Worm (Caenorhabditis elegans) whole organism, L1 larva: ENCODE results near the gene hpx-2.

Experiments
- C04F5.9 ChIP-seq: sonication (generic microtip); optimal IDR thresholded peaks from 2 replicates; lab custom pipeline; 2016; ENCODE audit warnings: missing genetic modification characterization, missing compliant biosample characterization
- F16B12.6 ChIP-seq: fragments of 150-350 bp; optimal IDR thresholded peaks from 2 replicates; lab custom pipeline; 2014; ENCODE audit warnings: missing biosample characterization, missing genetic modification characterization
- aha-1 ChIP-seq: fragments of 150-350 bp; optimal IDR thresholded peaks from 2 replicates; lab custom pipeline; 2014; ENCODE audit warnings: missing biosample characterization, missing genetic modification characterization
- aly-2 ChIP-seq: fragments of 150-350 bp; optimal IDR thresholded peaks from 2 replicates; lab custom pipeline; 2014; ENCODE audit warnings: missing biosample characterization, missing genetic modification characterization
- blmp-1 ChIP-seq: fragments of 150-350 bp; optimal IDR thresholded peaks from 2 replicates; lab custom pipeline; 2014; ENCODE audit warnings: missing biosample characterization, missing genetic modification characterization
- ceh-88 ChIP-seq: fragments of 200-800 bp; sonication (Bioruptor generic); IDR thresholded peaks from 2 replicates; pipeline ENCODE4 v1.3.6; 2022; ENCODE audit warnings: missing genetic modification characterization, missing compliant biosample characterization
- dsc-1 ChIP-seq: sonication (generic microtip); optimal IDR thresholded peaks from 2 replicates; lab custom pipeline; 2016; ENCODE audit warnings: mild to moderate bottlenecking, missing genetic modification characterization, missing compliant biosample characterization
- efl-1 ChIP-seq, 4 experiments: fragments of 150-350 bp; optimal IDR thresholded peaks in 3 of 4; peaks in 1 of 4; 1 replicate in 1 of 4; 2 replicates in 3 of 4; lab custom pipeline; 2014; ENCODE audit warnings: missing biosample characterization in 2 of 4, missing genetic modification characterization in 2 of 4, missing genetic modification reagents in 2 of 4
- elt-3 ChIP-seq, 6 experiments: fragments of 150-350 bp in 1 of 6; sonication (generic microtip); optimal IDR thresholded peaks; 2 replicates each; lab custom pipeline; 2017 to 2018; ENCODE audit warnings: missing biosample characterization in 6 of 6, missing genetic modification characterization in 6 of 6, inconsistent platforms in 1 of 6
- fkh-10 ChIP-seq: sonication (generic microtip); optimal IDR thresholded peaks from 2 replicates; lab custom pipeline; 2017; ENCODE audit warnings: missing biosample characterization, missing genetic modification reagents, missing genetic modification characterization
- fkh-8 ChIP-seq: sonication (generic microtip); optimal IDR thresholded peaks from 2 replicates; lab custom pipeline; 2016; ENCODE audit warnings: mild to moderate bottlenecking, missing genetic modification characterization, missing compliant biosample characterization
- hlh-4 ChIP-seq: sonication (generic microtip); optimal IDR thresholded peaks from 2 replicates; lab custom pipeline; 2016; ENCODE audit warnings: mild to moderate bottlenecking, missing genetic modification characterization, missing compliant biosample characterization
- isw-1 ChIP-seq: fragments of 200-800 bp; sonication (Bioruptor generic); IDR thresholded peaks from 2 replicates; pipeline ENCODE4 v1.3.6; 2022; ENCODE audit warnings: missing genetic modification characterization, missing compliant biosample characterization
- jun-1 ChIP-seq: fragments of 150-350 bp; optimal IDR thresholded peaks from 2 replicates; lab custom pipeline; 2014; ENCODE audit warnings: missing biosample characterization, missing genetic modification reagents, missing genetic modification characterization
- lin-15B ChIP-seq: fragments of 150-350 bp; sonication (generic microtip); optimal IDR thresholded peaks from 3 replicates; lab custom pipeline; 2014; ENCODE audit warnings: missing biosample characterization, missing genetic modification characterization
- lir-3 ChIP-seq: sonication (generic microtip); optimal IDR thresholded peaks from 2 replicates; lab custom pipeline; 2016; ENCODE audit warnings: mild to moderate bottlenecking, missing genetic modification characterization, moderate library complexity, missing compliant biosample characterization; ENCODE audit not compliant: poor library complexity
- mab-9 ChIP-seq: fragments of 200-800 bp; sonication (Bioruptor generic); IDR thresholded peaks from 2 replicates; pipeline ENCODE4 v1.3.6; 2022; ENCODE audit warnings: missing genetic modification reagents, missing genetic modification characterization, missing compliant biosample characterization
- mdl-1 ChIP-seq, 2 experiments: fragments of 150-350 bp; optimal IDR thresholded peaks; 2 replicates each; lab custom pipeline; 2014 to 2017; ENCODE audit warnings: missing biosample characterization in 2 of 2, missing genetic modification characterization in 2 of 2, inconsistent platforms in 1 of 2
- mep-1 ChIP-seq: fragments of 150-350 bp; optimal IDR thresholded peaks from 2 replicates; lab custom pipeline; 2014; ENCODE audit warnings: missing biosample characterization, missing genetic modification characterization
- nhr-11 ChIP-seq: fragments of 150-350 bp; optimal IDR thresholded peaks from 2 replicates; lab custom pipeline; 2014; ENCODE audit warnings: missing biosample characterization, missing genetic modification characterization
- nhr-12 ChIP-seq: sonication (generic microtip); optimal IDR thresholded peaks from 2 replicates; lab custom pipeline; 2017; ENCODE audit warnings: missing biosample characterization, missing genetic modification characterization
- nhr-237 ChIP-seq: fragments of 150-350 bp; optimal IDR thresholded peaks from 2 replicates; lab custom pipeline; 2014; ENCODE audit warnings: missing biosample characterization, missing genetic modification characterization
- nhr-28 ChIP-seq: fragments of 150-350 bp; optimal IDR thresholded peaks from 2 replicates; lab custom pipeline; 2014; ENCODE audit warnings: missing biosample characterization, missing genetic modification characterization
- nhr-47 ChIP-seq: sonication (generic microtip); optimal IDR thresholded peaks from 2 replicates; lab custom pipeline; 2016; ENCODE audit warnings: mild to moderate bottlenecking, missing genetic modification characterization, moderate library complexity, missing compliant biosample characterization
- nhr-84 ChIP-seq: sonication (generic microtip); optimal IDR thresholded peaks from 2 replicates; lab custom pipeline; 2017; ENCODE audit warnings: missing biosample characterization, missing genetic modification characterization
- nhr-90 ChIP-seq: sonication (generic microtip); optimal IDR thresholded peaks from 2 replicates; lab custom pipeline; 2016; ENCODE audit warnings: mild to moderate bottlenecking, missing genetic modification characterization, missing compliant biosample characterization; ENCODE audit not compliant: poor library complexity
- pax-3 ChIP-seq: fragments of 200-800 bp; sonication (Bioruptor generic); optimal IDR thresholded peaks from 2 replicates; lab custom pipeline; 2018; ENCODE audit warnings: mild to moderate bottlenecking, missing genetic modification characterization, moderate library complexity, missing compliant biosample characterization
- rnt-1 ChIP-seq: sonication (generic microtip); optimal IDR thresholded peaks from 2 replicates; lab custom pipeline; 2016; ENCODE audit warnings: mild to moderate bottlenecking, missing genetic modification characterization, moderate library complexity, missing compliant biosample characterization
- sox-4 ChIP-seq: sonication (generic microtip); optimal IDR thresholded peaks from 2 replicates; lab custom pipeline; 2016; ENCODE audit warnings: missing genetic modification characterization, missing compliant biosample characterization
- swsn-7 ChIP-seq: sonication (generic microtip); optimal IDR thresholded peaks from 2 replicates; lab custom pipeline; 2016; ENCODE audit warnings: missing genetic modification characterization, missing compliant biosample characterization
- tlp-1 ChIP-seq: fragments of 150-350 bp; optimal IDR thresholded peaks from 2 replicates; lab custom pipeline; 2014; ENCODE audit warnings: missing biosample characterization, missing genetic modification characterization
- unc-98 ChIP-seq: fragments of 200-800 bp; sonication (Bioruptor generic); IDR thresholded peaks from 2 replicates; pipeline ENCODE4 v1.3.6; 2022; ENCODE audit warnings: missing genetic modification characterization, missing compliant biosample characterization
- vab-15 ChIP-seq: sonication (generic microtip); optimal IDR thresholded peaks from 2 replicates; lab custom pipeline; 2017; ENCODE audit warnings: missing genotype, mild to moderate bottlenecking, missing genetic modification characterization, missing compliant biosample characterization
- zag-1 ChIP-seq: fragments of 150-350 bp; optimal IDR thresholded peaks from 2 replicates; lab custom pipeline; 2014; ENCODE audit warnings: missing biosample characterization, missing genetic modification characterization
- zip-4 ChIP-seq: fragments of 200-800 bp; sonication (Bioruptor generic); optimal IDR thresholded peaks from 2 replicates; lab custom pipeline; 2018; ENCODE audit warnings: mild to moderate bottlenecking, missing genetic modification characterization, moderate library complexity, missing compliant biosample characterization

The hpx-2 gene

DNA sequence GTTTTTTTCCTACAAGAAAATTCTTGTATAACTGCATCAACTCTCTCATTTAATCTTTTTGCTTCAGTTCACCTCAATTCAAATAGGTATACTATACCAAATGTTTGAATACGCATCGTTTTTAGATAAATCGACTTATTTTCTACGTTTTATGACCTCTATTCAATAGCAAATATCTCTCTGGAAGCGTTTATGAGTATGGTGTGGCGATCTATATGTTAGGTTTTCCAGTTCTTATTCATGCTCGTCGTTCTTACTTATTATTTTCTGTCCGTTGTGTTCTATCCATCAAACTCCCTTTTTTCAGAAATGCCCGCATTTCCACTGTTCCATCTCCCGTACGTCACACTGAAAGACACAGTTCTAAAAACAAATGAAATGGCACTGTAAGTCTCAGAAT, 30.3 kb downstream of the hpx-2 start, which contains the start of gene T22G5.3:
TSS of gene T22G5.3 (plus strand) at position 301 of the 400 bp plus-strand sequence.
- TF ChIP-seq zag-1 (tag; lab: Kevin White, UChicago): no peak
- no peak for TF ChIP-seq C04F5.9 (tag; lab: Kevin White, UChicago)
- TF ChIP-seq lin-15B (tag; lab: Kevin White, UChicago): no peak
- no peak for TF ChIP-seq nhr-28 (tag; lab: Kevin White, UChicago)
- TF ChIP-seq nhr-90 (tag; lab: Kevin White, UChicago): no peak
- no peak for TF ChIP-seq efl-1 (optimal IDR thresholded peaks at IDR 0.05; lab: Kevin White, UChicago)
- no peak for TF ChIP-seq efl-1 (GFP tag; optimal IDR thresholded peaks at IDR 0.05 in 1 of 2; lab: Kevin White, UChicago)
- TF ChIP-seq dsc-1: no peak
- TF ChIP-seq blmp-1 (tag; lab: Kevin White, UChicago): no peak
- TF ChIP-seq tlp-1 (tag; lab: Kevin White, UChicago): no peak
- no peak for TF ChIP-seq nhr-237 (tag; lab: Kevin White, UChicago)
- TF ChIP-seq fkh-10 (GFP tag; lab: Kevin White, UChicago): no peak
- no peak for TF ChIP-seq vab-15 (tag; lab: Kevin White, UChicago)
- no peak for TF ChIP-seq nhr-12 (tag; lab: Kevin White, UChicago)
- TF ChIP-seq aly-2 (tag; lab: Kevin White, UChicago): no peak
- no peak for TF ChIP-seq sox-4 (tag; lab: Kevin White, UChicago)
- no peak for TF ChIP-seq rnt-1
- no peak for TF ChIP-seq fkh-8 (tag; lab: Kevin White, UChicago)

DNA sequence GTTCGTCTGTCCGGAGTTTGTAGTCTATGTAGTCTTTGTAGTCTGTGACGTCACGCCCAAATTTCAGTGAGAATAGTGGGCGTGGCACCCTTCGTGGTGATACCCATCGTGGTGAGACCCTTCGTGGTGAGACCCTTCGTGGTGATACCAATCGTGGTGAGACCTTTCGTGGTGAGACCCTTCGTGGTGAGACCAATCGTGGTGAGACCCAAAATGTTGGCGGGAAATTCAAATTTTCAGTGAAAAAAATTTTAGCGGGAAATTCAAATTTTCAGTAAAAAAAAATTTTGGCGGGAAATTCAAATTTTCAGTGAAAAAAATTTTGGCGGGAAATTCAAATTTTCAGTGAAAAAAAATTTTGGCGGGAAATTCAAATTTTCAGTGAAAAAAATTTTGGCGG, 31.9 kb downstream of the hpx-2 start:
- TF ChIP-seq unc-98 (GFP tag; lab: Robert Waterston, UW) (peak; percentile 53; the same call in 1 of the 2 replicates), isw-1 (peak; percentile 11; the same call in 1 of the 2 replicates)

DNA sequence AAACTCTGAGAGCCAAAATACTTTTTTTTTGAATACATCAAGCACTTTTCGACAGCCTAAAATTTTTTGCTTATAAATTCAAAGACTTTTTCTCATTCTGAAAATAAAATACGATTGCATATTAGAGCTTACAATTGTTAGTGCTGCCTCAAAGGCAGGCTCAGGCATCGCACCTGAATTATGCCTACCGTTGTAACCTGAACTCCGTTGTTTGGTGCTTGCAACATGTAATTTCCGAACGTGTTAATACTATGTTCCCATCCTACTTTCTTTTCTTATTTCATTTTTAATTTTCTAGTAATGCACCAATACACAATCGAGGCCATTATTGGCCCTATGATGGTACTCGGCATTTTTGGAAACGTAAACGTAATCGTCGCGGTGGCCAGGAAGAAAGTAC, 37.1 kb downstream of the hpx-2 start, which contains the start of gene srsx-19:
TSS of gene srsx-19 (plus strand) at position 301 of the 400 bp plus-strand sequence.
- no peak for TF ChIP-seq nhr-47 (tag; lab: Kevin White, UChicago)
- TF ChIP-seq ceh-88: no peak
- TF ChIP-seq blmp-1 (tag; lab: Kevin White, UChicago): no peak
- TF ChIP-seq aha-1 (tag; lab: Kevin White, UChicago): no peak
- no peak for TF ChIP-seq nhr-11
- no peak for TF ChIP-seq fkh-8 (tag; lab: Kevin White, UChicago)
- no peak for TF ChIP-seq pax-3 (tag; lab: Kevin White, UChicago)
- no peak for TF ChIP-seq C04F5.9 (tag; lab: Kevin White, UChicago)
- no peak for TF ChIP-seq dsc-1
- TF ChIP-seq nhr-12 (tag; lab: Kevin White, UChicago): no peak
- TF ChIP-seq F16B12.6 (tag; lab: Kevin White, UChicago): no peak
- no peak for TF ChIP-seq zip-4 (GFP tag; lab: Kevin White, UChicago)
- TF ChIP-seq isw-1: no peak
- TF ChIP-seq hlh-4 (tag; lab: Kevin White, UChicago): no peak
- TF ChIP-seq mab-9: no peak
- no peak for TF ChIP-seq tlp-1 (tag; lab: Kevin White, UChicago)
- no peak for TF ChIP-seq lin-15B (tag; lab: Kevin White, UChicago)
- TF ChIP-seq mep-1 (tag; lab: Kevin White, UChicago): no peak

DNA sequence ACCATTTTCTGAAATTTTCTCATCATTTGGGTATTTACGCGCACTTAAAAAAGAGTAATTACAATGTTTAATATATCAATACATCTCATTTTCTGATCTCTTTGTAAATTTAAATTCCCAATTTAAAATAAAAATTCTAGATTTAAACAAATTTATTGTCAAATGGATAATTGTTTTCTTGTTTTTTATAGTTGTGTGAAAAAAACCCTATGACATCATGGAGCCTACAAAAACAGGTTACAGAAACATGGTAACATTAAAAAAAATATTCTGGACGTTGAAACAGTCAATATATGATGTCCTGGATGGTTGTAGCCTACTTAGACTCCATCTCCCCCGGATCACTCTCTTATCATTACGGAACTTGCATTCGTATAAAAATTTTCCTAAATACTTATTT, 39.2 kb downstream of the hpx-2 start, which contains the start of gene spp-12:
TSS of gene spp-12 (plus strand) at position 301 of the 400 bp plus-strand sequence.
- TF ChIP-seq swsn-7: no peak
- no peak for TF ChIP-seq nhr-84
- no peak for TF ChIP-seq mdl-1 (tag; optimal IDR thresholded peaks at IDR 0.05; lab: Kevin White, UChicago)
- TF ChIP-seq elt-3 (tag; optimal IDR thresholded peaks at IDR 0.05; lab: Kevin White, UChicago): no peak
- no peak for TF ChIP-seq efl-1 (optimal IDR thresholded peaks at IDR 0.05; lab: Kevin White, UChicago)
- TF ChIP-seq efl-1 (GFP tag; optimal IDR thresholded peaks at IDR 0.05 in 1 of 2; lab: Kevin White, UChicago): peak in 1 of 2 experiments; percentile 6
- TF ChIP-seq jun-1 (tag; lab: Kevin White, UChicago): no peak
- TF ChIP-seq lir-3: no peak
